Worm (Caenorhabditis elegans): ENCODE data around the gene F43H9.4.

F43H9.4 gene

DNA sequence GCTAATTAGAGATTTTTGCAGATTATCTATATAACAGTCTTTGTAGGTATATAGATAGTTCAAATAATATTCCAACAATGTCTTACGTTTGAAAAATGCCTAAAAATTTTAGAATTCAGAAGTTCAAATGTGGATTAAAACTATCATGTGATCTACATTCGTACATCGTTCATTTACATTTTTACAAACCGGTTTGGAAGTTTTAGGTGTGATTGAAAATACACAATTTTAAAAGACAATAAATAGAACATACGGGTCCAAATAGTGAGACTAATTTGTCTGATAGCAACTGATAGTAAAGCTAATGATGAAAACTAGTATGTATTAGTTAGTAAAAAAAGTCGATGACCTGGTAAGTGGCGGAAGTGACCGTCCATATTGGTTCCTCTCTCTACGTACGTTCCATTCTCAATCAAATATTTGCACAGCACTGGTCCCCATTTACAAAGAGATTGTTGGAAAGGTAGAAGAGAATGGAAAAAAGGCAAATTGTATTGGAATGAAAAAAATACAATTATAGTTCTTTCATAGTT, 14.9 kb downstream of the F43H9.4 start:
- no peak for TF ChIP-seq K12H6.12 (tag; optimal IDR thresholded peaks at IDR 0.05)
- no peak for TF ChIP-seq let-607 (tag; optimal IDR thresholded peaks at IDR 0.05)
- TF ChIP-seq ceh-58 (GFP tag; IDR thresholded peaks at IDR 0.05): no peak
- no peak for TF ChIP-seq B0035.1 (tag; optimal IDR thresholded peaks at IDR 0.05)
- TF ChIP-seq pha-4 (tag; optimal IDR thresholded peaks at IDR 0.05): no peak
- TF ChIP-seq zfh-2 (GFP tag; conservative IDR thresholded peaks at IDR 0.05): no peak
- no peak for TF ChIP-seq atf-7 (tag; optimal IDR thresholded peaks at IDR 0.05)

DNA sequence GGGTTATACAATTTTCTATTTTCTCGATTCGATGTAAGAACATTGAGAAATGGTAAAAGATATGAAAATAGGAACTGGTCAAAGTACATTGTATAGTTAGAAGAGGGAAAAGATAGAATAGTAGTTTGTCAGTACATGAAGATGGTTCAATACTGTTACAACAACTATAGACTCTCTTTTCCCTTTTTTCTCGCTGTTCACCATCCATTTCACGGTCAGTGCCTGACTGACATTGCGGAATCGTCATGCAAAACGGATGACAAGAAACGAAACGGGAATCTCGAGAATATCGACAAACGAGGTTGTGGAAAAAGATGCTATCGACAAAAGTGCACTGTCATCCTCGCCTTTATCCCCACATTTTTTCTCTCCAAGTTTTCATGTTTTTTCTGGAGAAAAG, 17.2 kb downstream of the F43H9.4 start:
- TF ChIP-seq F39B2.1 (GFP tag; IDR thresholded peaks at IDR 0.05) (no peak), hmg-1.2 (GFP tag; IDR thresholded peaks at IDR 0.05) (no peak), nhr-27 (tag; optimal IDR thresholded peaks at IDR 0.05) (no peak), C17E4.6 (GFP tag; IDR thresholded peaks at IDR 0.05) (no peak), F37B4.10 (GFP tag; IDR thresholded peaks at IDR 0.05) (no peak)

DNA sequence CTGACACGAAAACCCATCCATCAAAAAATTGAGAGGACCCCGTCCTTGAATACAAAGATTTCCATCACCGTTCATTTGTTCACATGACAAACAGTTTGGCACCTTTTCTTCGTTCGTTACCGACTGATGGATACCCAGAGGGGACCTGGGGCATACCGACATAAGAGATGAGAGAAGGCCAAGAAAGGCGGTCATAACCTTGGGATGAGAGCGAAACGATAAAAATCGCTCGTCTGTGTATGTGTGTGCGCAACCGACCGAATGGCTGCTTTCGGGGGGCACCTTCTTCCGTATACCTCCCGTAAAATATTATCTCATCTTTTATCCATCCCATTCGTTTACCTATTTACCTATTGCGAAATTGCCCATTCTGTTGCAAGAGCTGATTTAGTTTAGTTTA, 18.4 kb downstream of the F43H9.4 start:
- no peak for TF ChIP-seq ztf-18 (tag; optimal IDR thresholded peaks at IDR 0.05)
- TF ChIP-seq nfya-1 (tag; optimal IDR thresholded peaks at IDR 0.05; ENCODE audit: borderline replicate concordance, insufficient read depth): no peak
- no peak for TF ChIP-seq Y56A3A.18 (GFP tag; IDR thresholded peaks at IDR 0.05)
- no peak for TF ChIP-seq somi-1 (GFP tag; optimal IDR thresholded peaks at IDR 0.05)
- no peak for TF ChIP-seq F39B2.1 (GFP tag; IDR thresholded peaks at IDR 0.05)

DNA sequence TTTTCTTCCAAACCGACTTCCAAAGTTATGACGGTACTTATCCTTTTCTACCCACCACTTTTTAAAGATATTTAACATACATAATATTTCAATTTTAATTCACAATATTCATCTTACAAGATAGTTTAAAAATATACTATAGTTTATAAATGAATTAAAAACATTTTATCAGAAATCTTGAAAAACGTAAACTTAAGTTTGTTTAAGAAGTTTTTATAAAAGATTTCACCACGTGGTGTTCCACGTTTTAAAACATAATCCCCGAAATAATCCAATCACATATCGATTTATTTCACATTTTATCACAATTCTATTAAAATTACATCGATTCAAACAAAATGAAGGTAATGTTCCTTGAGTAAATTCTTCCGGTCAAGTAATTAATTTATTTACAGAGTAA, 20.2 kb downstream of the F43H9.4 start, which contains the start of gene ZC513.3:
Gene ZC513.3, plus strand, starts transcription at position 301 of the 400 bp plus-strand sequence.
- TF ChIP-seq attf-6 (GFP tag; IDR thresholded peaks at IDR 0.05) (no peak), nhr-27 (tag; optimal IDR thresholded peaks at IDR 0.05) (no peak)

DNA sequence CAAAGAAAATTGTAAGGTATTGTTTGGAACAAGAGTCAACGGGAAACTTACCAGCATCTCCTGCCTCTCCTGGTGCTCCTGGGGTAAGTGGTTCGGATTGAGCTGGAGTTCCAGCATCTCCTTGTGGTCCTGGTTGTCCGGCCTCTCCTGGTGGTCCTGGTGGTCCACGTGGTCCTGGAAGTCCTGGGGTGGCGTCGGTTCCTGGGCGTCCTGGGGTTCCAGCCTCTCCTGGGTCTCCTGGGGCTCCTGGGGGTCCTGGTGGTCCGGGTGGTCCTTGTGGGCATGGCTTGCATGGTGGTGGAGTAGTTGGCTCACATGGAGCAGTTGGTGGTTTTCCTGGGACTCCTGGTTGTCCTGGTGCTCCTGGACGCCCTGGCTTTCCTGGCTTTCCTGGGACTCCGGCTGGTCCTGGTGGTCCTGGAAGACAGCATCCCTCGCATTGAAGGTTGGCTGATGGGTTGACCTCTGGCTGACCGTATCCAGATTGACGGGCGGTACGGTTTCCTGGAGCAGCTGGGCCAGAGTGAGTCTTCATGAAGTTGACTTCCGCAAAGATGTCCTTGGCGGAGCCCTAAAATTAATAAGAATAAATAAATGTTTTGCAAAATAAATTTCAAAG, 23.7 kb downstream of the F43H9.4 start:
- TF ChIP-seq zfh-2 (GFP tag; conservative IDR thresholded peaks at IDR 0.05) (peak; percentile 83), tbx-9 (tag; optimal IDR thresholded peaks at IDR 0.05; ENCODE audit: borderline replicate concordance) (no peak), D2030.7 (GFP tag; IDR thresholded peaks at IDR 0.05) (no peak), egrh-3 (GFP tag; IDR thresholded peaks at IDR 0.05) (peak; percentile 90; the same call in 1 of the 2 replicates), cebp-2 (GFP tag; IDR thresholded peaks at IDR 0.05) (0 out of 2 replicates have a peak, but pooled peaks have one; percentile 12)

DNA sequence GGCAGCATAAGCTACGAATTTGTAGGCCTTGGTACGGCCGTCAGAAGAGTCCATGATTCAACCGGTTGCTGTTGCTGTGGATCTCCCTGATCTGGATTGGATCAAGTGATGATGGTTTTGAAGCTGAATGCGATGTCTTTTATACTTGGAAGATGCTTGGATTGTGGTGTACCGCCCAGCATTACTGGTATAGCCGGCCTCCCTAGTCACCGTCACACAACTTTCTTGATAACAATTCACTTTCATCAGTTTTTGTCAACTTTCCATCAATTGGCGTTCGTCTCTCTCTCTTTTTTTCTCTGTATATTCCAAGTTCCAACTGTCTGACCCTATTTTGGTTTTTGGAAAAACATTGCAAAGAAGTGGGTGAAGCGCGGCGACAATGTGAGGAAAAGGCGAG, 24.3 kb downstream of the F43H9.4 start, which contains the start of gene col-43:
Gene col-43, minus strand, starts transcription at position 101 of the 400 bp plus-strand sequence.
- no peak for TF ChIP-seq die-1 (tag; optimal IDR thresholded peaks at IDR 0.05)
- TF ChIP-seq ccch-3 (GFP tag; optimal IDR thresholded peaks at IDR 0.05): no peak
- TF ChIP-seq rcor-1 (GFP tag; IDR thresholded peaks at IDR 0.05): no peak
- TF ChIP-seq dox-1 (GFP tag; IDR thresholded peaks at IDR 0.05): no peak
- no peak for TF ChIP-seq C06A6.2 (GFP tag; conservative IDR thresholded peaks at IDR 0.05)
- no peak for TF ChIP-seq bed-2 (GFP tag; IDR thresholded peaks at IDR 0.05)
- TF ChIP-seq athp-1 (tag; optimal IDR thresholded peaks at IDR 0.05): no peak
- no peak for TF ChIP-seq Y79H2A.3 (GFP tag; conservative IDR thresholded peaks at IDR 0.05)
- no peak for TF ChIP-seq mxl-1 (tag; optimal IDR thresholded peaks at IDR 0.05)
- no peak for TF ChIP-seq Y56A3A.18 (GFP tag; IDR thresholded peaks at IDR 0.05)
- TF ChIP-seq snpc-4 (GFP tag; optimal IDR thresholded peaks at IDR 0.05): no peak
- TF ChIP-seq snpc-4 (tag; optimal IDR thresholded peaks at IDR 0.05): no peak
